Fruit fly (Drosophila melanogaster) whole organism, prepupa: ENCODE data around the gene Fer3HCH.

Experiments
- Blimp-1 ChIP-seq: fragments of 200-800 bp; sonication (Bioruptor generic); optimal IDR thresholded peaks from 3 replicates; lab custom pipeline; 2017; ENCODE audit warnings: missing biosample characterization, missing genetic modification characterization, mild to moderate bottlenecking, moderate library complexity, missing genetic modification reagents
- CG10669 ChIP-seq: fragments of 200-800 bp; sonication (Bioruptor generic); optimal IDR thresholded peaks from 3 replicates; lab custom pipeline; 2018; ENCODE audit warnings: missing biosample characterization, mild to moderate bottlenecking, missing genetic modification characterization, moderate library complexity
- CG11294 ChIP-seq: fragments of 200-800 bp; sonication (Bioruptor generic); IDR thresholded peaks from 2 replicates; pipeline ENCODE4 v1.3.6; 2022; ENCODE audit warnings: missing biosample characterization, missing genetic modification characterization
- CG11762 ChIP-seq: fragments of 200-800 bp; sonication (Bioruptor generic); optimal IDR thresholded peaks from 3 replicates; lab custom pipeline; 2016; ENCODE audit warnings: missing biosample characterization, missing genetic modification characterization; ENCODE audit not compliant: insufficient read depth
- CG11902 ChIP-seq: fragments of 200-800 bp; sonication (Bioruptor generic); optimal IDR thresholded peaks from 3 replicates; lab custom pipeline; 2016; ENCODE audit warnings: missing biosample characterization, missing genetic modification characterization
- CG15336 ChIP-seq: fragments of 200-800 bp; sonication (Bioruptor generic); IDR thresholded peaks from 2 replicates; pipeline ENCODE4 v1.3.6; 2022; ENCODE audit warnings: missing biosample characterization, missing genetic modification characterization
- CG1621 ChIP-seq: fragments of 200-800 bp; sonication (Bioruptor generic); optimal IDR thresholded peaks from 3 replicates; lab custom pipeline; 2018; ENCODE audit warnings: missing biosample characterization, mild to moderate bottlenecking, missing genetic modification characterization
- CG31627 ChIP-seq: fragments of 200-800 bp; sonication (Bioruptor generic); optimal IDR thresholded peaks from 3 replicates; lab custom pipeline; 2016; ENCODE audit warnings: missing biosample characterization, missing genetic modification characterization
- CG34406 ChIP-seq: fragments of 200-800 bp; sonication (Bioruptor generic); optimal IDR thresholded peaks from 3 replicates; lab custom pipeline; 2016; ENCODE audit warnings: missing biosample characterization, missing genetic modification characterization
- CG3919 ChIP-seq: fragments of 200-800 bp; sonication (Bioruptor generic); optimal IDR thresholded peaks from 3 replicates; lab custom pipeline; 2016; ENCODE audit warnings: missing biosample characterization, missing genetic modification characterization
- CG6163 ChIP-seq: fragments of 200-800 bp; sonication (Bioruptor generic); IDR thresholded peaks from 3 replicates; pipeline ENCODE4 v1.3.6; 2022; ENCODE audit warnings: missing biosample characterization, missing genetic modification characterization
- CG6276 ChIP-seq: fragments of 200-800 bp; sonication (Bioruptor generic); optimal IDR thresholded peaks from 2 replicates; lab custom pipeline; 2017; ENCODE audit warnings: missing biosample characterization, mild to moderate bottlenecking, missing genetic modification characterization
- CG6792 ChIP-seq: fragments of 200-800 bp; sonication (Bioruptor generic); optimal IDR thresholded peaks from 3 replicates; lab custom pipeline; 2016; ENCODE audit warnings: missing biosample characterization, missing genetic modification characterization
- CG6808 ChIP-seq: fragments of 200-800 bp; sonication (Bioruptor generic); optimal IDR thresholded peaks from 3 replicates; lab custom pipeline; 2017; ENCODE audit warnings: missing biosample characterization, missing genetic modification characterization, mild to moderate bottlenecking, moderate library complexity, missing genetic modification reagents
- CG8119 ChIP-seq: fragments of 200-800 bp; sonication (Bioruptor generic); IDR thresholded peaks from 3 replicates; pipeline ENCODE4 v1.3.6; 2022; ENCODE audit warnings: missing biosample characterization, missing genetic modification characterization
- CG8319 ChIP-seq: fragments of 200-800 bp; sonication (Bioruptor generic); optimal IDR thresholded peaks from 3 replicates; lab custom pipeline; 2016; ENCODE audit warnings: missing biosample characterization, missing genetic modification characterization
- CG8632 ChIP-seq: fragments of 200-800 bp; sonication (Bioruptor generic); optimal IDR thresholded peaks from 3 replicates; lab custom pipeline; 2016; ENCODE audit warnings: missing biosample characterization, missing genetic modification characterization
- Eip75B ChIP-seq: fragments of 200-800 bp; sonication (Bioruptor generic); optimal IDR thresholded peaks from 3 replicates; lab custom pipeline; 2016; ENCODE audit warnings: missing biosample characterization, missing genetic modification characterization
- Eip93F ChIP-seq: fragments of 200-800 bp; sonication (Bioruptor generic); optimal IDR thresholded peaks from 2 replicates; lab custom pipeline; 2016; ENCODE audit warnings: missing biosample characterization, mild to moderate bottlenecking, missing genetic modification characterization
- Ets21C ChIP-seq: fragments of 200-800 bp; sonication (Bioruptor generic); optimal IDR thresholded peaks from 3 replicates; lab custom pipeline; 2016; ENCODE audit warnings: missing biosample characterization, missing genetic modification characterization
- Gug ChIP-seq: fragments of 200-800 bp; sonication (Bioruptor generic); IDR thresholded peaks from 2 replicates; pipeline ENCODE4 v1.3.6; 2022; ENCODE audit warnings: missing biosample characterization, missing genetic modification characterization
- Hr38 ChIP-seq: sonication (Bioruptor generic); optimal IDR thresholded peaks from 2 replicates; lab custom pipeline; 2016; ENCODE audit warnings: missing biosample characterization, missing genetic modification characterization
- Hr39 ChIP-seq: fragments of 200-800 bp; sonication (Bioruptor generic); optimal IDR thresholded peaks from 2 replicates; lab custom pipeline; 2016; ENCODE audit warnings: missing biosample characterization, missing genetic modification characterization
- Hr4 ChIP-seq: fragments of 200-800 bp; sonication (Bioruptor generic); optimal IDR thresholded peaks from 3 replicates; lab custom pipeline; 2016; ENCODE audit warnings: missing biosample characterization, missing genetic modification characterization
- Lpt ChIP-seq: fragments of 200-800 bp; sonication (Bioruptor generic); optimal IDR thresholded peaks from 3 replicates; lab custom pipeline; 2016; ENCODE audit warnings: missing biosample characterization, missing genetic modification characterization
- Met ChIP-seq: fragments of 200-800 bp; sonication (Bioruptor generic); optimal IDR thresholded peaks from 3 replicates; lab custom pipeline; 2016; ENCODE audit warnings: missing biosample characterization, missing genetic modification characterization
- Sox102F ChIP-seq: fragments of 200-800 bp; sonication (Bioruptor generic); optimal IDR thresholded peaks from 2 replicates; lab custom pipeline; 2016; ENCODE audit warnings: missing biosample characterization, mild to moderate bottlenecking, missing genetic modification characterization
- Sox14 ChIP-seq: fragments of 200-800 bp; sonication (Bioruptor generic); optimal IDR thresholded peaks from 3 replicates; lab custom pipeline; 2016; ENCODE audit warnings: missing biosample characterization, missing genetic modification characterization
- Sox15 ChIP-seq: fragments of 200-800 bp; sonication (Bioruptor generic); optimal IDR thresholded peaks from 3 replicates; lab custom pipeline; 2016; ENCODE audit warnings: missing biosample characterization, missing genetic modification characterization
- achi ChIP-seq: fragments of 200-800 bp; sonication (Bioruptor generic); optimal IDR thresholded peaks from 3 replicates; lab custom pipeline; 2016; ENCODE audit warnings: missing biosample characterization, missing genetic modification characterization
- acj6 ChIP-seq: fragments of 200-800 bp; sonication (Bioruptor generic); optimal IDR thresholded peaks from 3 replicates; lab custom pipeline; 2016; ENCODE audit warnings: missing biosample characterization, missing genetic modification characterization
- cyc ChIP-seq: fragments of 200-800 bp; sonication (Bioruptor generic); optimal IDR thresholded peaks from 3 replicates; lab custom pipeline; 2016; ENCODE audit warnings: missing biosample characterization, missing genetic modification characterization
- dsx ChIP-seq: fragments of 200-800 bp; optimal IDR thresholded peaks from 3 replicates; lab custom pipeline; 2019; ENCODE audit warnings: missing biosample characterization, mild to moderate bottlenecking, missing genetic modification characterization, moderate library complexity; ENCODE audit not compliant: poor library complexity, severe bottlenecking
- eg ChIP-seq: fragments of 200-800 bp; sonication (Bioruptor generic); IDR thresholded peaks from 3 replicates; pipeline ENCODE4 v1.3.6; 2022; ENCODE audit warnings: missing biosample characterization, missing genetic modification characterization
- esn ChIP-seq: fragments of 200-800 bp; sonication (Bioruptor generic); optimal IDR thresholded peaks from 2 replicates; lab custom pipeline; 2016; ENCODE audit warnings: missing biosample characterization, mild to moderate bottlenecking, missing genetic modification characterization, moderate library complexity
- fd59A ChIP-seq: fragments of 200-800 bp; sonication (Bioruptor generic); optimal IDR thresholded peaks from 2 replicates; lab custom pipeline; 2017; ENCODE audit warnings: missing biosample characterization, mild to moderate bottlenecking, missing genetic modification characterization, missing genetic modification reagents
- fkh ChIP-seq: fragments of 200-800 bp; sonication (Bioruptor generic); optimal IDR thresholded peaks from 3 replicates; lab custom pipeline; 2017; ENCODE audit warnings: missing biosample characterization, mild to moderate bottlenecking, missing genetic modification characterization, moderate library complexity
- lz ChIP-seq: fragments of 200-800 bp; sonication (Bioruptor generic); optimal IDR thresholded peaks from 3 replicates; lab custom pipeline; 2016; ENCODE audit warnings: missing biosample characterization, missing genetic modification characterization
- net ChIP-seq: fragments of 200-800 bp; sonication (Bioruptor generic); optimal IDR thresholded peaks from 3 replicates; lab custom pipeline; 2016; ENCODE audit warnings: missing biosample characterization, missing genetic modification characterization
- pdm3 ChIP-seq: fragments of 200-800 bp; sonication (Bioruptor generic); optimal IDR thresholded peaks from 3 replicates; lab custom pipeline; 2016; ENCODE audit warnings: missing biosample characterization, missing genetic modification characterization
- salr ChIP-seq, 2 experiments: fragments of 200-800 bp; sonication (Bioruptor generic); optimal IDR thresholded peaks; 3 replicates each; lab custom pipeline; 2016 to 2018; ENCODE audit warnings: missing biosample characterization in 2 of 2, missing genetic modification characterization in 2 of 2, mild to moderate bottlenecking in 1 of 2
- spab ChIP-seq: fragments of 200-800 bp; sonication (Bioruptor generic); optimal IDR thresholded peaks from 2 replicates; lab custom pipeline; 2017; ENCODE audit warnings: missing biosample characterization, mild to moderate bottlenecking, missing genetic modification characterization, missing genetic modification reagents
- ss ChIP-seq, 2 experiments: fragments of 200-800 bp; sonication (Bioruptor generic); optimal IDR thresholded peaks; 2 replicates in 1 of 2; 3 replicates in 1 of 2; lab custom pipeline; 2017 to 2018; ENCODE audit warnings: mild to moderate bottlenecking in 2 of 2, missing biosample characterization in 2 of 2, missing genetic modification characterization in 2 of 2, moderate library complexity in 1 of 2
- svp ChIP-seq: fragments of 200-800 bp; sonication (Bioruptor generic); peaks from one replicate; lab custom pipeline; 2016; ENCODE audit warnings: missing biosample characterization, missing genetic modification characterization
- topi ChIP-seq: fragments of 200-800 bp; sonication (Bioruptor generic); optimal IDR thresholded peaks from 3 replicates; lab custom pipeline; 2016; ENCODE audit warnings: missing biosample characterization, missing genetic modification characterization

Fer3HCH gene

DNA sequence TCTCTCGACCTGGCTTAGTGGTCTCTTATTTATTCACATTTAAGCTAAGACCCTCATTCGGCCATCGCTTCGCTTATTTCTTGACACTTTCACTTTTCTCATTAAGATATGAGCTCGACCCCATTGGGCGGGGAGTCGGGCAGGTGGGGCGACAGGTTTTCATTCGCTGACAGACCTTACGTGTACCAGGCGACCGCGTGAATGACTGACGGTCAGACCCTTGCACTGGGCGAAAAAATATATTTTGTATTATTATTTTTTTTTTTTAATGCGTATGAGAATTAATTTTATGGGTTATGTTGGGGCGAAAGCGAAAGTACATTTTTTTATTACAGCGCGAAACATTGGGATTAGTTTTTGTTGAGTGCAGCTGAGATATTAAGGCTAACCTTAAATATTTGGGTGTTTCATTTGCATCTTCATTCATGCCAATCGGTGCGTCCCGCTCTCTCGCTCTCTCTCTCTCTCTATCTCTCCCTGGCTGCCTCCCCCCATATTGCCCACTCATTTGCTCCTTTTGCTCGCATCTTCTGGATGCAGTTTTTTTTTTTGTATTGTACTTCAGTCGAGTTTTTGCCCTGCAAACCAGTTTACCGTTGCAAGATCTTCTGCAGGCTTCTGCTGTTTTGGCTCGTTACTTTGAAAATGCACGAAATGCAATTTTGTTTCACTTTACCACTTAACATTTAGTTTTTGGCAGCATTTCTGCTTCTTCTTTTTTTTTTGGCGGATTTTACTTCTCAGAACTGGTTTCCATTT lies 29.1 kb upstream of the Fer3HCH start (continued):
- TF ChIP-seq fd59A (GFP tag; lab: Kevin White, UChicago): peak; percentile 16
- peak; percentile 64 for TF ChIP-seq CG6808
- TF ChIP-seq dsx (GFP tag; lab: Kevin White, UChicago): peak; percentile 45
- peak; percentile 84 for TF ChIP-seq Met (GFP tag; lab: Kevin White, UChicago)
- TF ChIP-seq CG6163 (GFP tag; lab: Robert Waterston, UW): peak; percentile 86
- TF ChIP-seq acj6 (GFP tag; lab: Kevin White, UChicago): peak; percentile 86
- TF ChIP-seq CG10669 (GFP tag; lab: Kevin White, UChicago): peak; percentile 3
- peak; percentile 58 for TF ChIP-seq CG11902 (GFP tag; lab: Kevin White, UChicago)
- peak; percentile 83 for TF ChIP-seq Eip93F (GFP tag; lab: Kevin White, UChicago)
- peak; percentile 70 for TF ChIP-seq esn (GFP tag; lab: Kevin White, UChicago)
- no peak for TF ChIP-seq salr (GFP tag; optimal IDR thresholded peaks at IDR 0.05; lab: Kevin White, UChicago)
- TF ChIP-seq CG1621 (tag; lab: Kevin White, UChicago): peak; percentile 26
- peak; percentile 81 for TF ChIP-seq topi (GFP tag; lab: Kevin White, UChicago)
- peak; percentile 49 for TF ChIP-seq cyc
- peak; percentile 67 for TF ChIP-seq CG34406 (GFP tag; lab: Kevin White, UChicago)
- peak; percentile 95 for TF ChIP-seq svp (GFP tag; lab: Kevin White, UChicago)
- peak; percentile 33 for TF ChIP-seq Sox15 (GFP tag; lab: Kevin White, UChicago)
- TF ChIP-seq Hr4: peak; percentile 37
- no peak for TF ChIP-seq Lpt (GFP tag; lab: Kevin White, UChicago)

DNA sequence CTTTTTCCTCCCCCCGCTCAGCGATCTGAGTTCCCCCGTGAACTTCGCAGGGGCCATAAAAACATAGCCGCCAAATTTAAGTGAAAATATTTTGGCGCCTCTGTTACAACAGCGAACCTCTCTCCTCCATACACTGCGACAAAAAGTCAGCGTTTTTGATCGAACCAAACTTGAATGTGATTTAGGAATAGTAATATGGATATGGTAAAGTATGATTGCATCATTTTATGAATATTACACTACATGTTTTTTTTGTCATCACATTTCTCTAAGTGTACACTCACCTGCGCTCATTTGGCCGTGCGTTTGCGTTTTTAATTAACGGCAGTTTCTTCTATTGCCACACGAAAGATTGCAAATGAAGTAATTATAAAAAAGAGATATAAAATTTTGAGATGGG lies 27.7 kb upstream of the Fer3HCH start:
- peak; percentile 25 for TF ChIP-seq CG10669 (GFP tag; lab: Kevin White, UChicago)
- TF ChIP-seq Ets21C (GFP tag; lab: Kevin White, UChicago): peak; percentile 29
- peak; percentile 50 for TF ChIP-seq CG8632 (GFP tag; lab: Kevin White, UChicago)
- peak; percentile 36 for TF ChIP-seq Sox102F (GFP tag; lab: Kevin White, UChicago)
- TF ChIP-seq acj6 (GFP tag; lab: Kevin White, UChicago): peak; percentile 47
- peak; percentile 35 for TF ChIP-seq Sox14 (GFP tag; lab: Kevin White, UChicago)
- peak; percentile 56 for TF ChIP-seq achi (GFP tag; lab: Kevin White, UChicago)
- TF ChIP-seq Hr4: peak; percentile 77
- no peak for TF ChIP-seq spab (GFP tag; lab: Kevin White, UChicago)
- TF ChIP-seq fkh (GFP tag; lab: Kevin White, UChicago): no peak
- TF ChIP-seq Hr38 (GFP tag; lab: Kevin White, UChicago): no peak
- peak; percentile 77 for TF ChIP-seq CG15336
- no peak; the same call in 1 of the 2 replicates for TF ChIP-seq Gug (GFP tag; lab: Robert Waterston, UW)
- TF ChIP-seq CG3919 (GFP tag; lab: Kevin White, UChicago): peak; percentile 72
- TF ChIP-seq CG6163 (GFP tag; lab: Robert Waterston, UW): peak; percentile 73
- peak; percentile 56 for TF ChIP-seq Met (GFP tag; lab: Kevin White, UChicago)
- TF ChIP-seq topi (GFP tag; lab: Kevin White, UChicago): peak; percentile 60
- peak; percentile 73 for TF ChIP-seq CG8119 (GFP tag; lab: Robert Waterston, UW)
- TF ChIP-seq lz (GFP tag; lab: Kevin White, UChicago): peak; percentile 53
- TF ChIP-seq CG6276: peak; percentile 67
- no peak for TF ChIP-seq CG11902 (GFP tag; lab: Kevin White, UChicago)
- no peak for TF ChIP-seq CG6808
- peak; percentile 65 for TF ChIP-seq net (GFP tag; lab: Kevin White, UChicago)
- peak; percentile 34 for TF ChIP-seq CG11762
- TF ChIP-seq CG34406 (GFP tag; lab: Kevin White, UChicago): peak; percentile 65
- peak; percentile 27 for TF ChIP-seq Lpt (GFP tag; lab: Kevin White, UChicago)
- TF ChIP-seq CG6792 (GFP tag; lab: Kevin White, UChicago): peak; percentile 41
- TF ChIP-seq ss (GFP tag; optimal IDR thresholded peaks at IDR 0.05; lab: Kevin White, UChicago): no peak
- TF ChIP-seq Hr39 (GFP tag; lab: Kevin White, UChicago): peak; percentile 59
- TF ChIP-seq esn (GFP tag; lab: Kevin White, UChicago): peak; percentile 56
- peak; percentile 30 for TF ChIP-seq Eip75B
- TF ChIP-seq CG31627 (GFP tag; lab: Kevin White, UChicago): peak; percentile 55
- TF ChIP-seq Sox15 (GFP tag; lab: Kevin White, UChicago): peak; percentile 35
- TF ChIP-seq CG8319: peak; percentile 43
- TF ChIP-seq pdm3: peak; percentile 62
- TF ChIP-seq cyc: peak; percentile 53
- TF ChIP-seq svp (GFP tag; lab: Kevin White, UChicago): peak; percentile 83
- peak in 1 of 2 experiments; percentile 25 for TF ChIP-seq salr (GFP tag; optimal IDR thresholded peaks at IDR 0.05; lab: Kevin White, UChicago)
- TF ChIP-seq CG11294 (GFP tag; lab: Robert Waterston, UW): no peak
- TF ChIP-seq CG1621 (tag; lab: Kevin White, UChicago): no peak
- TF ChIP-seq eg (GFP tag; lab: Robert Waterston, UW): peak; percentile 80
- no peak for TF ChIP-seq Blimp-1 (GFP tag; lab: Kevin White, UChicago)
